Worm (Caenorhabditis elegans) whole organism, L4 larva: ENCODE data around the gene dpff-1.

Experiments
- F37D6.2 ChIP-seq: sonication (generic microtip); optimal IDR thresholded peaks from 2 replicates; lab custom pipeline; 2016; ENCODE audit warnings: mild to moderate bottlenecking, missing genetic modification characterization, missing compliant biosample characterization
- R02D3.7 ChIP-seq: fragments of 150-350 bp; sonication (generic microtip); optimal IDR thresholded peaks from 3 replicates; lab custom pipeline; 2014; ENCODE audit warnings: missing biosample characterization, missing genetic modification characterization
- T20F7.1 ChIP-seq: fragments of 200-800 bp; sonication (Bioruptor generic); optimal IDR thresholded peaks from 2 replicates; lab custom pipeline; 2018; ENCODE audit warnings: mild to moderate bottlenecking, missing genetic modification characterization, missing compliant biosample characterization
- Y5F2A.4 ChIP-seq: fragments of 200-800 bp; sonication (Bioruptor generic); optimal IDR thresholded peaks from 2 replicates; lab custom pipeline; 2018; ENCODE audit warnings: mild to moderate bottlenecking, missing genetic modification characterization, missing compliant biosample characterization
- aha-1 ChIP-seq: fragments of 150-350 bp; peaks from one replicate; lab custom pipeline; 2014; ENCODE audit warnings: missing biosample characterization, missing genetic modification characterization
- ceh-20 ChIP-seq: fragments of 200-800 bp; sonication (Bioruptor generic); IDR thresholded peaks from 2 replicates; pipeline ENCODE4 v1.3.6; 2022; ENCODE audit warnings: missing genetic modification reagents, missing genetic modification characterization, missing compliant biosample characterization
- ceh-32 ChIP-seq: sonication (generic microtip); optimal IDR thresholded peaks from 2 replicates; lab custom pipeline; 2016; ENCODE audit warnings: mild to moderate bottlenecking, missing genetic modification characterization, missing compliant biosample characterization; ENCODE audit not compliant: poor library complexity
- ceh-44 ChIP-seq: fragments of 200-800 bp; sonication (Bioruptor generic); IDR thresholded peaks from 2 replicates; pipeline ENCODE4 v1.3.6; 2022; ENCODE audit warnings: missing genetic modification reagents, missing genetic modification characterization, missing compliant biosample characterization
- ces-1 ChIP-seq: fragments of 150-350 bp; sonication (generic microtip); optimal IDR thresholded peaks from 4 replicates; lab custom pipeline; 2014; ENCODE audit warnings: missing biosample characterization, missing genetic modification reagents, missing genetic modification characterization
- cey-2 ChIP-seq: sonication (generic microtip); optimal IDR thresholded peaks from 3 replicates; lab custom pipeline; 2017; ENCODE audit warnings: missing genetic modification characterization, mild to moderate bottlenecking, missing compliant biosample characterization, antibody characterized with exemption, borderline replicate concordance; ENCODE audit not compliant: insufficient read depth
- ctbp-1 ChIP-seq: fragments of 200-800 bp; sonication (Bioruptor generic); IDR thresholded peaks from 2 replicates; pipeline ENCODE4 v1.3.6; 2022; ENCODE audit warnings: missing genetic modification reagents, missing genetic modification characterization, missing compliant biosample characterization
- daf-19 ChIP-seq: fragments of 200-800 bp; sonication (Bioruptor generic); conservative IDR thresholded peaks from 2 replicates; pipeline ENCODE4 v1.3.6; 2022; ENCODE audit warnings: missing genetic modification characterization, missing compliant biosample characterization
- daf-8 ChIP-seq: fragments of 200-800 bp; sonication (Bioruptor generic); IDR thresholded peaks from 2 replicates; pipeline ENCODE4 v1.3.6; 2022; ENCODE audit warnings: missing genetic modification characterization, missing compliant biosample characterization
- dmd-9 ChIP-seq: fragments of 200-800 bp; sonication (Bioruptor generic); IDR thresholded peaks from 2 replicates; pipeline ENCODE4 v1.3.6; 2022; ENCODE audit warnings: missing genetic modification reagents, missing genetic modification characterization, missing compliant biosample characterization
- dve-1 ChIP-seq: sonication (generic microtip); optimal IDR thresholded peaks from 2 replicates; lab custom pipeline; 2017; ENCODE audit warnings: antibody characterized with exemption, mild to moderate bottlenecking, missing genetic modification characterization, missing compliant biosample characterization; ENCODE audit not compliant: insufficient read depth
- gei-8 ChIP-seq: fragments of 200-800 bp; sonication (Bioruptor generic); optimal IDR thresholded peaks from 2 replicates; lab custom pipeline; 2018; ENCODE audit warnings: mild to moderate bottlenecking, missing genetic modification characterization, missing compliant biosample characterization
- hlh-11 ChIP-seq: fragments of 200-800 bp; sonication (Bioruptor generic); optimal IDR thresholded peaks from 2 replicates; lab custom pipeline; 2018; ENCODE audit warnings: mild to moderate bottlenecking, missing genetic modification characterization, missing compliant biosample characterization
- hlh-30 ChIP-seq: sonication (generic microtip); optimal IDR thresholded peaks from 2 replicates; lab custom pipeline; 2017; ENCODE audit warnings: antibody characterized with exemption, mild to moderate bottlenecking, missing genetic modification characterization, missing compliant biosample characterization; ENCODE audit not compliant: insufficient read depth
- hmg-1.1 ChIP-seq: fragments of 200-800 bp; sonication (Bioruptor generic); IDR thresholded peaks from 2 replicates; pipeline ENCODE4 v1.3.6; 2022; ENCODE audit warnings: missing genetic modification reagents, missing genetic modification characterization, missing compliant biosample characterization
- lim-7 ChIP-seq: fragments of 200-800 bp; sonication (Bioruptor generic); IDR thresholded peaks from 2 replicates; pipeline ENCODE4 v1.3.6; 2022; ENCODE audit warnings: missing genetic modification characterization, missing compliant biosample characterization
- lin-1 ChIP-seq: fragments of 200-800 bp; sonication (Bioruptor generic); IDR thresholded peaks from 2 replicates; pipeline ENCODE4 v1.3.6; 2022; ENCODE audit warnings: missing genetic modification reagents, missing genetic modification characterization, missing compliant biosample characterization
- lin-38 ChIP-seq: fragments of 200-800 bp; sonication (Bioruptor generic); IDR thresholded peaks from 2 replicates; pipeline ENCODE4 v1.3.6; 2022; ENCODE audit warnings: missing genetic modification reagents, missing genetic modification characterization, missing compliant biosample characterization
- lin-39 ChIP-seq: fragments of 150-350 bp; optimal IDR thresholded peaks from 2 replicates; lab custom pipeline; 2014; ENCODE audit warnings: missing biosample characterization, missing genetic modification reagents, missing genetic modification characterization
- lir-3 ChIP-seq: sonication (generic microtip); optimal IDR thresholded peaks from 2 replicates; lab custom pipeline; 2016; ENCODE audit warnings: mild to moderate bottlenecking, missing genetic modification characterization, missing compliant biosample characterization
- madf-9 ChIP-seq: fragments of 200-800 bp; sonication (Bioruptor generic); conservative IDR thresholded peaks from 2 replicates; pipeline ENCODE4 v1.3.6; 2022; ENCODE audit warnings: missing genetic modification reagents, missing genetic modification characterization, missing compliant biosample characterization
- mdl-1 ChIP-seq, 2 experiments: fragments of 150-350 bp in 1 of 2; sonication (generic microtip) in 1 of 2; optimal IDR thresholded peaks; 2 replicates each; lab custom pipeline; 2014 to 2017; ENCODE audit warnings: missing biosample characterization in 2 of 2, missing genetic modification characterization in 2 of 2
- mxl-2 ChIP-seq: fragments of 200-800 bp; sonication (Bioruptor generic); conservative IDR thresholded peaks from 2 replicates; pipeline ENCODE4 v1.3.6; 2022; ENCODE audit warnings: missing genetic modification reagents, missing genetic modification characterization, missing compliant biosample characterization
- nhr-10 ChIP-seq: fragments of 150-350 bp; optimal IDR thresholded peaks from 2 replicates; lab custom pipeline; 2014; ENCODE audit warnings: missing biosample characterization, missing genetic modification characterization
- nhr-102 ChIP-seq: sonication (generic microtip); optimal IDR thresholded peaks from 2 replicates; lab custom pipeline; 2016; ENCODE audit warnings: mild to moderate bottlenecking, missing genetic modification characterization, moderate library complexity, missing compliant biosample characterization
- nhr-11 ChIP-seq: fragments of 150-350 bp; optimal IDR thresholded peaks from 2 replicates; lab custom pipeline; 2014; ENCODE audit warnings: missing biosample characterization, missing genetic modification characterization
- nhr-25 ChIP-seq: sonication (generic microtip); optimal IDR thresholded peaks from 2 replicates; lab custom pipeline; 2017; ENCODE audit warnings: missing genetic modification characterization, mild to moderate bottlenecking, missing compliant biosample characterization, antibody characterized with exemption, moderate library complexity, borderline replicate concordance; ENCODE audit not compliant: insufficient read depth
- nhr-28 ChIP-seq: fragments of 150-350 bp; optimal IDR thresholded peaks from 2 replicates; lab custom pipeline; 2014; ENCODE audit warnings: missing biosample characterization, missing genetic modification characterization
- nhr-41 ChIP-seq: fragments of 200-800 bp; sonication (Bioruptor generic); IDR thresholded peaks from 2 replicates; pipeline ENCODE4 v1.3.6; 2022; ENCODE audit warnings: missing genetic modification reagents, missing genetic modification characterization, missing compliant biosample characterization
- nhr-76 ChIP-seq: fragments of 150-350 bp; optimal IDR thresholded peaks from 2 replicates; lab custom pipeline; 2014; ENCODE audit warnings: missing biosample characterization, missing genetic modification characterization
- nhr-77 ChIP-seq: fragments of 150-350 bp; optimal IDR thresholded peaks from 2 replicates; lab custom pipeline; 2014; ENCODE audit warnings: missing biosample characterization, missing genetic modification characterization
- pha-4 ChIP-seq, 2 experiments: fragments of 150-350 bp in 1 of 2; fragments of 200-800 bp in 1 of 2; sonication (Bioruptor generic) in 1 of 2; IDR thresholded peaks in 1 of 2; optimal IDR thresholded peaks in 1 of 2; 2 replicates each; pipeline versions ENCODE4 v1.3.6 to Lab custom; 2014 to 2022; ENCODE audit warnings: missing genetic modification characterization in 2 of 2, missing genetic modification reagents in 2 of 2, missing biosample characterization in 1 of 2, missing compliant biosample characterization in 1 of 2
- pqm-1 ChIP-seq: sonication (generic microtip); optimal IDR thresholded peaks from 2 replicates; lab custom pipeline; 2017; ENCODE audit warnings: missing biosample characterization, missing genetic modification characterization
- rbr-2 ChIP-seq: sonication (generic microtip); optimal IDR thresholded peaks from 2 replicates; lab custom pipeline; 2016; ENCODE audit warnings: missing genotype, missing genetic modification characterization, missing compliant biosample characterization
- saeg-2 ChIP-seq: fragments of 200-800 bp; sonication (Bioruptor generic); IDR thresholded peaks from 2 replicates; pipeline ENCODE4 v1.3.6; 2022; ENCODE audit warnings: missing genetic modification reagents, missing genetic modification characterization, missing compliant biosample characterization
- snpc-1.2 ChIP-seq: fragments of 200-800 bp; sonication (Bioruptor generic); IDR thresholded peaks from 2 replicates; pipeline ENCODE4 v1.3.6; 2022; ENCODE audit warnings: missing genetic modification reagents, missing genetic modification characterization, missing compliant biosample characterization
- spr-1 ChIP-seq: sonication (generic microtip); optimal IDR thresholded peaks from 2 replicates; lab custom pipeline; 2016; ENCODE audit warnings: mild to moderate bottlenecking, missing genetic modification characterization, missing compliant biosample characterization
- tra-1 ChIP-seq: fragments of 200-800 bp; sonication (Bioruptor generic); IDR thresholded peaks from 2 replicates; pipeline ENCODE4 v1.3.6; 2022; ENCODE audit warnings: missing genetic modification reagents, missing genetic modification characterization, missing compliant biosample characterization
- zag-1 ChIP-seq: fragments of 150-350 bp; optimal IDR thresholded peaks from 2 replicates; lab custom pipeline; 2014; ENCODE audit warnings: missing biosample characterization, missing genetic modification characterization
- zfp-3 ChIP-seq: fragments of 200-800 bp; sonication (Bioruptor generic); conservative IDR thresholded peaks from 2 replicates; pipeline ENCODE4 v1.3.6; 2022; ENCODE audit warnings: missing genetic modification reagents, missing genetic modification characterization, missing compliant biosample characterization

The dpff-1 gene

DNA sequence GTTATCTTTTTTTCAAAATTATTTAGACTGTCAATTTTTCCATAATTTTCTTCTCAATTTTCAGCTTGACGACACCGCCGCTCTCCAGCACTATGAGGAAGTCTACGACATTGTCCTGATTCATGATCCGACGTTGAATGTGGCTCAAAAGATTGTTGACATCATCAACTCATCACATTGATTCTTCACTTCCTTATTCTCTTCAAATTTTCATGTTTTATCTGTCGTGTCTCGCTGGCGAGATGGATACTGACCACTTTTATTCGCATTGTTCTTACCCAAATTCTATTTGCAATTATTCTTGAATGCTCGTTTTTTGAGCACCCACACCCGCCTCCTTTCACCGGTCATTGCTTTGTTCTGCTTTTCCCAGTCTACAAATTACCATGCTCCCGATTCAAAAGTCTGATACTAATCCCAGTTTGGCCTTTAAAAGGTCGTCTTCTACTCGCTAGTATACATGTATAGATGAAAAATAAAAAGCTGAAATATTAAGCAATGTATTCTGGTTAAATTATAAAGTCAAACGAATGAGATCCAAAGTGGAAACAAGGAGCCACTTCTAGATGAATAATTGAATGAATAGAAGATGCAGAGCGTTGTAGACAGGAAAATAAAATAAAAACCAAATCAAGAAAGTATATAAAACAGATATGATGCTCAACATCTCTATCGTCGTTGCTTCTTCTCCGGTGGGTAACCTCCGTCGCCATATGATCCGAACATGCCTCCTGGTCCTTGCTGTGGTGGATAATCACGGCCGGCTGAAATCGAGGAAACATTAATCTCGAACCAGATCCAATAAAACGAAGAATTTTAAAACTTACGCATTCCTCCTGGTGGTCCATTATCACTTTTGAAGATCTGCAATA lies 47.1 kb upstream of the dpff-1 start (continued):
- TF ChIP-seq lin-1 = 0 out of 2 replicates have a peak, but pooled peaks have one; percentile 18
- peak; percentile 20 for TF ChIP-seq spr-1
- TF ChIP-seq nhr-102 (tag; lab: Kevin White, UChicago) = peak; percentile 75
- peak; percentile 2 for TF ChIP-seq gei-8 (GFP tag; lab: Kevin White, UChicago)
- peak; percentile 45 for TF ChIP-seq nhr-25
- TF ChIP-seq lin-38 (GFP tag; lab: Robert Waterston, UW) = peak; percentile 47
- no peak for TF ChIP-seq F37D6.2 (tag; lab: Kevin White, UChicago)
- peak; percentile 78; the same call in 1 of the 2 replicates for TF ChIP-seq zfp-3 (GFP tag; lab: Robert Waterston, UW)
- TF ChIP-seq pqm-1 (tag; lab: Kevin White, UChicago) = no peak
- TF ChIP-seq snpc-1.2 = no peak
- TF ChIP-seq rbr-2 (tag; lab: Kevin White, UChicago) = no peak
- TF ChIP-seq mxl-2 (GFP tag; lab: Robert Waterston, UW) = 0 out of 2 replicates have a peak, but pooled peaks have one; percentile 5
- TF ChIP-seq ceh-20 (GFP tag; lab: Robert Waterston, UW) = 0 out of 2 replicates have a peak, but pooled peaks have one; percentile 10
- TF ChIP-seq nhr-10 (tag; lab: Kevin White, UChicago) = peak; percentile 44
- TF ChIP-seq Y5F2A.4 (GFP tag; lab: Kevin White, UChicago) = peak; percentile 6
- no peak for TF ChIP-seq lim-7
- TF ChIP-seq hmg-1.1 = peak; percentile 22; the same call in 1 of the 2 replicates
- peak; percentile 27 for TF ChIP-seq hlh-30
- TF ChIP-seq ceh-44 (GFP tag; lab: Robert Waterston, UW) = no peak
- TF ChIP-seq lir-3 (tag; lab: Kevin White, UChicago) = no peak
- no peak for TF ChIP-seq zag-1 (tag; lab: Kevin White, UChicago)
- peak; percentile 73 for TF ChIP-seq aha-1
- TF ChIP-seq dve-1 (tag; lab: Kevin White, UChicago) = peak; percentile 23
- TF ChIP-seq nhr-28 (tag; lab: Kevin White, UChicago) = no peak
- no peak for TF ChIP-seq nhr-76 (tag; lab: Kevin White, UChicago)

DNA sequence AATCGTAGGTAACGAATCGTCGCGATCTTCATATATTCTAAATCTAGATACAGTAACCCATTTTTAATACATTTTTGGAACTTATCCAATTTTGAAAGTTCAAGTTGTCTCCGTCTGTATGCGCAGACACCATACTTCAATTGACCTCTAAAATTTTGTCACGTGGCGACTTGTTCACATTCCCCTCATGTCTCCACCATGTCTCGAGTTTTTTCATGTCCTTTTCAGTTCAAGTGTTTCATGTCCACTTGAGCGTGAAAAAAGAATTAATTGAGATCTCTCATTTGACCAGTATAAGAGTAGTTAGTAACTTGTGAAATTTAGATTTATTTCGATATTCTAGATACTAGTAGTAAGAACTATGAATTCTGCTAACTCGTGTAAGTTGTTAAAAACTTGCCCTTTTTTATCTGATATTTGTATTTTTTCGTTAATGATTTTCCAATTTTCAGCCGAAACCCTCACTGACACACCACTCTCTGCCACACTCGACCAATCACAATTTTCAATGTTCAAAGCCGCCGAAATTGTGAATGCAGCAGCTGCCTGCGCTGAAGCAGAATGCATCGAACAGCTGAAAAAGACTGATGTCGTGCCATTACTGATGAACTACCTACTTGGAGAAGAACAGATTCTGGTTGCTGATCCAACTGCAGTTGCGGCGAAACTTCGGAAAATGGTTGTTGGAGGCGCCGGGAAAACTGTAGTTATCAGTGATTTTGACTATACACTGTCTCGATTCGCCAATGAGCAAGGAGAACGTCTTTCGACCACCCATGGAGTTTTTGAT lies 45.6 kb upstream of the dpff-1 start:
- TF ChIP-seq lin-1 = no peak
- TF ChIP-seq zag-1 (tag; lab: Kevin White, UChicago) = no peak
- TF ChIP-seq ces-1 (GFP tag; lab: Kevin White, UChicago) = no peak
- TF ChIP-seq lim-7 = 0 out of 2 replicates have a peak, but pooled peaks have one; percentile 31
- TF ChIP-seq hlh-11 (tag; lab: Kevin White, UChicago) = no peak
- no peak for TF ChIP-seq R02D3.7 (tag; lab: Kevin White, UChicago)
- TF ChIP-seq ceh-20 (GFP tag; lab: Robert Waterston, UW) = no peak
- TF ChIP-seq tra-1 (GFP tag; lab: Robert Waterston, UW) = no peak
- no peak for TF ChIP-seq pha-4 (GFP tag; IDR thresholded peaks at IDR 0.05; lab: Robert Waterston, UW)
- no peak for TF ChIP-seq pha-4 (tag; optimal IDR thresholded peaks at IDR 0.05; lab: Kevin White, UChicago)
- TF ChIP-seq nhr-76 (tag; lab: Kevin White, UChicago) = no peak
- TF ChIP-seq T20F7.1 (GFP tag; lab: Kevin White, UChicago) = no peak
- no peak for TF ChIP-seq pqm-1 (tag; lab: Kevin White, UChicago)
- TF ChIP-seq daf-8 = no peak
- no peak for TF ChIP-seq madf-9 (GFP tag; lab: Robert Waterston, UW)
- TF ChIP-seq nhr-77 (tag; lab: Kevin White, UChicago) = no peak
- no peak for TF ChIP-seq ceh-32
- TF ChIP-seq nhr-11 (tag; lab: Kevin White, UChicago) = no peak
- no peak for TF ChIP-seq lin-39
- no peak for TF ChIP-seq F37D6.2 (tag; lab: Kevin White, UChicago)
- TF ChIP-seq saeg-2 = no peak
- TF ChIP-seq mdl-1 (tag; optimal IDR thresholded peaks at IDR 0.05; lab: Kevin White, UChicago) = peak in 1 of 2 experiments; percentile 42
- no peak for TF ChIP-seq ctbp-1
- no peak for TF ChIP-seq dmd-9 (GFP tag; lab: Robert Waterston, UW)
- TF ChIP-seq nhr-41 (GFP tag; lab: Robert Waterston, UW) = no peak
- TF ChIP-seq daf-19 (GFP tag; lab: Robert Waterston, UW) = no peak
- TF ChIP-seq cey-2 (tag; lab: Kevin White, UChicago) = no peak
